Worm (Caenorhabditis elegans): Measurements from ENCODE around the gene srh-17.

The srh-17 gene

ce11 chrV:14660608-14661355 lies at the start of gene srh-17:
TSS of gene srh-17 (plus strand) at chrV:14661305.
- peak; percentile 27 for TF ChIP-seq somi-1 (GFP tag; optimal IDR thresholded peaks at IDR 0.05)
- TF ChIP-seq ztf-18 (tag; optimal IDR thresholded peaks at IDR 0.05), result no peak
- TF ChIP-seq ztf-26 (tag; optimal IDR thresholded peaks at IDR 0.05), result peak; percentile 74

- TF ChIP-seq ceh-91 (GFP tag; IDR thresholded peaks at IDR 0.05) (peak; percentile 58), him-1 (tag; optimal IDR thresholded peaks at IDR 0.05) (no peak), atf-7 (tag; optimal IDR thresholded peaks at IDR 0.05) (no peak), F33H1.4 (GFP tag; IDR thresholded peaks at IDR 0.05) (no peak), bed-1 (GFP tag; IDR thresholded peaks at IDR 0.05) (no peak), nhr-179 (tag; optimal IDR thresholded peaks at IDR 0.05) (no peak), snpc-4 (GFP tag; optimal IDR thresholded peaks at IDR 0.05) (no peak), snpc-4 (tag; optimal IDR thresholded peaks at IDR 0.05) (peak in 1 of 4 experiments; percentile 8), lsy-27 (tag; optimal IDR thresholded peaks at IDR 0.05; ENCODE audit: borderline replicate concordance, insufficient read depth) (no peak), fkh-3 (tag; optimal IDR thresholded peaks at IDR 0.05) (no peak), D2030.7 (GFP tag; IDR thresholded peaks at IDR 0.05) (peak; percentile 8; the same call in 1 of the 2 replicates), lsl-1 (GFP tag; optimal IDR thresholded peaks at IDR 0.05) (peak; percentile 93), hsf-1 (GFP tag; IDR thresholded peaks at IDR 0.05) (no peak), ztf-3 (GFP tag; optimal IDR thresholded peaks at IDR 0.05) (no peak), F49E8.2 (tag; optimal IDR thresholded peaks at IDR 0.05; ENCODE audit: insufficient read depth) (peak; percentile 19), dox-1 (GFP tag; IDR thresholded peaks at IDR 0.05) (no peak; the same call in 1 of the 2 replicates), F23B12.7 (tag; optimal IDR thresholded peaks at IDR 0.05; ENCODE audit: insufficient read depth) (peak; percentile 59), snpc-1.3 (tag; optimal IDR thresholded peaks at IDR 0.05; ENCODE audit: insufficient read depth) (peak; percentile 42), F39B2.1 (GFP tag; IDR thresholded peaks at IDR 0.05) (no peak), attf-5 (GFP tag; optimal IDR thresholded peaks at IDR 0.05) (no peak), attf-6 (GFP tag; IDR thresholded peaks at IDR 0.05) (no peak), F10E7.11 (tag; optimal IDR thresholded peaks at IDR 0.05) (no peak), B0261.1 (tag; optimal IDR thresholded peaks at IDR 0.05) (no peak), snpc-1.1 (tag; optimal IDR thresholded peaks at IDR 0.05; ENCODE audit: insufficient read depth) (peak; percentile 16)
Observed at ce11 chrV:14612168-14612567, 48.9 kb upstream of the srh-17 start, which contains the start of the genes R11H6.5 and ccnk-1. TSS of gene R11H6.5 (minus strand) at chrV:14612222. TSS of gene ccnk-1 (plus strand) at chrV:14612548.

- TF ChIP-seq aptf-3 (GFP tag; IDR thresholded peaks at IDR 0.05) (no peak), F10E7.11 (tag; optimal IDR thresholded peaks at IDR 0.05) (no peak), mes-4 (tag; optimal IDR thresholded peaks at IDR 0.05) (no peak), K11D2.4 (GFP tag; IDR thresholded peaks at IDR 0.05) (no peak), sptf-2 (GFP tag; optimal IDR thresholded peaks at IDR 0.05) (no peak), F57A8.1 (GFP tag; optimal IDR thresholded peaks at IDR 0.05) (no peak), F55B11.4 (tag; optimal IDR thresholded peaks at IDR 0.05; ENCODE audit: borderline replicate concordance, insufficient read depth) (no peak)
Observed at ce11 chrV:14614454-14614853, 46.7 kb upstream of the srh-17 start.

- TF ChIP-seq hrde-1 (tag; optimal IDR thresholded peaks at IDR 0.05; ENCODE audit: borderline replicate concordance), result no peak
- peak; percentile 52; the same call in 1 of the 2 replicates for TF ChIP-seq madf-6 (GFP tag; IDR thresholded peaks at IDR 0.05)
- TF ChIP-seq efl-1 (GFP tag; optimal IDR thresholded peaks at IDR 0.05), result peak; percentile 53
Observed at ce11 chrV:14615671-14616070, 45.4 kb upstream of the srh-17 start.
